Worm (Caenorhabditis elegans): ENCODE results near the gene gck-4.

ce11 chrX:13663641-13664633 lies 13.1 kb upstream of the gck-4 start, which contains the start of gene C04A11.5:
- TF ChIP-seq flt-1 (GFP tag; IDR thresholded peaks at IDR 0.05) = no peak
- TF ChIP-seq cog-1 (tag; optimal IDR thresholded peaks at IDR 0.05) = no peak
